Fruit fly (Drosophila melanogaster) whole organism, embryonic: ENCODE results near the gene CG6163.
A peak's percentile ranks its signal among the peaks of the same experiment; 100 is the strongest.

ENCODE experiments used
- Dbx ChIP-seq: fragments of 200-800 bp; sonication (Bioruptor generic); IDR thresholded peaks from 3 replicates; pipeline ENCODE4 v1.3.6; 2022; ENCODE audit warnings: missing biosample characterization, missing genetic modification characterization
- YL-1 ChIP-seq: fragments of 200-800 bp; sonication (Bioruptor generic); optimal IDR thresholded peaks from 3 replicates; lab custom pipeline; 2017; ENCODE audit warnings: missing biosample characterization, mild to moderate bottlenecking, missing genetic modification characterization
- chn ChIP-seq: fragments of 200-800 bp; sonication (Bioruptor generic); optimal IDR thresholded peaks from 2 replicates; lab custom pipeline; 2016; ENCODE audit warnings: missing biosample characterization, missing genetic modification characterization
- tap ChIP-seq: fragments of 200-800 bp; optimal IDR thresholded peaks from 3 replicates; lab custom pipeline; 2019; ENCODE audit warnings: missing biosample characterization, mild to moderate bottlenecking, missing genetic modification characterization, moderate library complexity
- wor ChIP-seq: fragments of 200-800 bp; sonication (Bioruptor generic); IDR thresholded peaks from 2 replicates; pipeline ENCODE4 v1.3.6; 2022; ENCODE audit warnings: missing biosample characterization, missing genetic modification characterization

dm6 chr3L:11400262-11400661 lies 35.6 kb upstream of the CG6163 start:
- TF ChIP-seq tap (tag; lab: Kevin White, UChicago) (no peak), YL-1 (no peak), chn (no peak), Dbx (GFP tag; lab: Robert Waterston, UW) (peak; percentile 39; the same call in 1 of the 3 replicates), wor (GFP tag; lab: Robert Waterston, UW) (no peak)
